Worm (Caenorhabditis elegans) whole organism, midembryonic: ENCODE data around the gene lmd-5.

Experiments
- T22C8.4 ChIP-seq: fragments of 200-800 bp; sonication (Bioruptor generic); IDR thresholded peaks from 2 replicates; pipeline ENCODE4 v1.3.6; 2022; ENCODE audit warnings: missing genetic modification characterization, missing compliant biosample characterization
- cog-1 ChIP-seq: sonication (generic microtip); optimal IDR thresholded peaks from 2 replicates; lab custom pipeline; 2016; ENCODE audit warnings: missing genetic modification characterization, missing compliant biosample characterization
- flt-1 ChIP-seq: fragments of 200-800 bp; sonication (Bioruptor generic); IDR thresholded peaks from 2 replicates; pipeline ENCODE4 v1.3.6; 2022; ENCODE audit warnings: missing genetic modification characterization, missing compliant biosample characterization
- klf-2 ChIP-seq: fragments of 200-800 bp; sonication (Bioruptor generic); conservative IDR thresholded peaks from 2 replicates; pipeline ENCODE4 v1.3.6; 2022; ENCODE audit warnings: missing genetic modification reagents, missing genetic modification characterization, missing compliant biosample characterization
- med-1 ChIP-seq: sonication (generic microtip); optimal IDR thresholded peaks from 2 replicates; lab custom pipeline; 2017; ENCODE audit warnings: missing genetic modification characterization, mild to moderate bottlenecking, missing compliant biosample characterization, antibody characterized with exemption, missing genetic modification reagents; ENCODE audit not compliant: insufficient read depth
- ref-1 ChIP-seq: fragments of 200-800 bp; sonication (Bioruptor generic); conservative IDR thresholded peaks from 2 replicates; pipeline ENCODE4 v1.3.6; 2022; ENCODE audit warnings: missing genetic modification reagents, missing genetic modification characterization, missing compliant biosample characterization
- tab-1 ChIP-seq: fragments of 200-800 bp; sonication (Bioruptor generic); IDR thresholded peaks from 2 replicates; pipeline ENCODE4 v1.3.6; 2022; ENCODE audit warnings: missing genetic modification characterization, missing compliant biosample characterization
- ztf-23 ChIP-seq: fragments of 200-800 bp; sonication (Bioruptor generic); IDR thresholded peaks from 2 replicates; pipeline ENCODE4 v1.3.6; 2022; ENCODE audit warnings: missing genetic modification reagents, missing genetic modification characterization, missing compliant biosample characterization
- ztf-29 ChIP-seq: fragments of 200-800 bp; sonication (Bioruptor generic); IDR thresholded peaks from 2 replicates; pipeline ENCODE4 v1.3.6; 2022; ENCODE audit warnings: missing genetic modification reagents, missing genetic modification characterization, missing compliant biosample characterization

Gene lmd-5

ce11 chrV:7164210-7164609 is 40.8 kb downstream of the lmd-5 start, which contains the start of gene srh-83:
TSS of gene srh-83 (plus strand) at chrV:7164510.
- no peak for TF ChIP-seq med-1
- no peak for TF ChIP-seq ztf-23 (GFP tag; lab: Robert Waterston, UW)
- TF ChIP-seq cog-1 (tag; lab: Kevin White, UChicago), result no peak
- no peak for TF ChIP-seq flt-1
- no peak for TF ChIP-seq T22C8.4 (GFP tag; lab: Robert Waterston, UW)
- TF ChIP-seq tab-1 (GFP tag; lab: Robert Waterston, UW), result no peak
- TF ChIP-seq klf-2 (GFP tag; lab: Robert Waterston, UW), result no peak
- TF ChIP-seq ref-1 (GFP tag; lab: Robert Waterston, UW), result no peak
- no peak for TF ChIP-seq ztf-29 (GFP tag; lab: Robert Waterston, UW)

ce11 chrV:7166709-7167108 is 43.3 kb downstream of the lmd-5 start, which contains the start of gene ugt-36:
TSS of gene ugt-36 (plus strand) at chrV:7167009.
- TF ChIP-seq tab-1 (GFP tag; lab: Robert Waterston, UW), result no peak
- no peak for TF ChIP-seq med-1

ce11 chrV:7175201-7175600 is 51.7 kb downstream of the lmd-5 start, which contains the start of gene lgc-39:
TSS of gene lgc-39 (plus strand) at chrV:7175501.
- TF ChIP-seq ref-1 (GFP tag; lab: Robert Waterston, UW) (no peak), cog-1 (tag; lab: Kevin White, UChicago) (no peak), ztf-29 (GFP tag; lab: Robert Waterston, UW) (no peak), ztf-23 (GFP tag; lab: Robert Waterston, UW) (no peak)
